In genomic region chrIII:5025136-5025629, ce11 we compare ENCODE assay signal across 1 worm cellular context.
A peak's percentile ranks its signal among the peaks of the same experiment; 100 is the strongest.
TF ChIP-seq lines count a peak whose summit lies in the region.

No protein-coding gene starts in this region.

TF ChIP-seq in whole organism, young adult, 124 proteins besides CTCF, POLR2A, EP300 and RAD21 (continued from another document):
- TF ChIP-seq Y53G8AR.9 (GFP tag; conservative IDR thresholded peaks at IDR 0.05; lab: Robert Waterston, UW) (0 out of 2 replicates have a peak, but pooled peaks have one; percentile 75), chd-7 (tag; optimal IDR thresholded peaks at IDR 0.05; lab: Kevin White, UChicago) (peak; percentile 27), rpc-1 (optimal IDR thresholded peaks at IDR 0.05; lab: Kevin White, UChicago) (no peak), rpc-1 (tag; optimal IDR thresholded peaks at IDR 0.05; lab: Kevin White, UChicago) (no peak), nhr-27 (tag; optimal IDR thresholded peaks at IDR 0.05; lab: Kevin White, UChicago) (no peak), lin-54 (GFP tag; optimal IDR thresholded peaks at IDR 0.05; lab: Kevin White, UChicago) (peak; percentile 52), B0019.2 (GFP tag; conservative IDR thresholded peaks at IDR 0.05; lab: Robert Waterston, UW) (no peak), tbx-9 (tag; optimal IDR thresholded peaks at IDR 0.05; lab: Kevin White, UChicago; ENCODE audit: borderline replicate concordance) (peak; percentile 63), B0261.1 (tag; optimal IDR thresholded peaks at IDR 0.05; lab: Kevin White, UChicago) (peak; percentile 19), F49E8.2 (tag; optimal IDR thresholded peaks at IDR 0.05; lab: Kevin White, UChicago; ENCODE audit: insufficient read depth) (no peak), mel-28 (tag; optimal IDR thresholded peaks at IDR 0.05; lab: Kevin White, UChicago; ENCODE audit: borderline replicate concordance) (peak; percentile 37), ets-4 (GFP tag; optimal IDR thresholded peaks at IDR 0.05; lab: Kevin White, UChicago) (no peak), lin-35 (GFP tag; optimal IDR thresholded peaks at IDR 0.05; lab: Kevin White, UChicago) (peak in 1 of 3 experiments; percentile 20), egrh-3 (GFP tag; IDR thresholded peaks at IDR 0.05; lab: Robert Waterston, UW) (no peak), xnd-1 (tag; optimal IDR thresholded peaks at IDR 0.05; lab: Kevin White, UChicago) (no peak), lir-1 (GFP tag; conservative IDR thresholded peaks at IDR 0.05; lab: Robert Waterston, UW) (peak; percentile 55; the same call in 1 of the 2 replicates)
TF ChIP-seq in whole organism, young adult: peak in this region for 53.
